Worm (Caenorhabditis elegans) whole organism, late embryonic: ENCODE results near the gene nhr-111.

Experiments used
- C08G9.2 ChIP-seq: sonication (generic microtip); optimal IDR thresholded peaks from 2 replicates; lab custom pipeline; 2016; ENCODE audit warnings: mild to moderate bottlenecking, missing genetic modification characterization, moderate library complexity, missing compliant biosample characterization
- K02D7.2 ChIP-seq: sonication (generic microtip); optimal IDR thresholded peaks from 2 replicates; lab custom pipeline; 2017; ENCODE audit warnings: mild to moderate bottlenecking, missing genetic modification characterization, missing compliant biosample characterization
- K09A11.1 ChIP-seq: sonication (generic microtip); optimal IDR thresholded peaks from 2 replicates; lab custom pipeline; 2017; ENCODE audit warnings: antibody characterized with exemption, mild to moderate bottlenecking, missing genetic modification characterization, missing compliant biosample characterization; ENCODE audit not compliant: insufficient read depth
- T23F11.4 ChIP-seq: fragments of 200-800 bp; sonication (Bioruptor generic); optimal IDR thresholded peaks from 2 replicates; lab custom pipeline; 2018; ENCODE audit warnings: mild to moderate bottlenecking, missing genetic modification characterization, missing compliant biosample characterization
- ama-1 ChIP-seq: fragments of 150-350 bp; optimal IDR thresholded peaks from 2 replicates; lab custom pipeline; 2014
- ceh-18 ChIP-seq: sonication (generic microtip); optimal IDR thresholded peaks from 2 replicates; lab custom pipeline; 2016; ENCODE audit warnings: missing genetic modification characterization, missing compliant biosample characterization
- ceh-19 ChIP-seq: fragments of 200-800 bp; sonication (Bioruptor generic); optimal IDR thresholded peaks from 2 replicates; lab custom pipeline; 2018; ENCODE audit warnings: mild to moderate bottlenecking, missing genetic modification characterization, missing compliant biosample characterization
- ceh-22 ChIP-seq: sonication (generic microtip); optimal IDR thresholded peaks from 2 replicates; lab custom pipeline; 2017; ENCODE audit warnings: missing biosample characterization, missing genetic modification characterization
- ceh-24 ChIP-seq: sonication (generic microtip); optimal IDR thresholded peaks from 2 replicates; lab custom pipeline; 2016; ENCODE audit warnings: mild to moderate bottlenecking, missing genetic modification characterization, missing compliant biosample characterization
- ceh-31 ChIP-seq: sonication (generic microtip); optimal IDR thresholded peaks from 2 replicates; lab custom pipeline; 2016; ENCODE audit warnings: missing genetic modification characterization, missing compliant biosample characterization
- ceh-34 ChIP-seq: sonication (generic microtip); optimal IDR thresholded peaks from 2 replicates; lab custom pipeline; 2016; ENCODE audit warnings: mild to moderate bottlenecking, missing genetic modification characterization, missing compliant biosample characterization
- ceh-45 ChIP-seq: fragments of 200-800 bp; sonication (Bioruptor generic); IDR thresholded peaks from 2 replicates; pipeline ENCODE4 v1.3.6; 2022; ENCODE audit warnings: missing genetic modification reagents, missing genetic modification characterization, missing compliant biosample characterization
- che-1 ChIP-seq: sonication (generic microtip); optimal IDR thresholded peaks from 2 replicates; lab custom pipeline; 2016; ENCODE audit warnings: mild to moderate bottlenecking, missing genetic modification characterization, missing compliant biosample characterization
- elt-2 ChIP-seq: sonication (generic microtip); optimal IDR thresholded peaks from 2 replicates; lab custom pipeline; 2016; ENCODE audit warnings: missing genetic modification reagents, missing genetic modification characterization, missing compliant biosample characterization
- fkh-6 ChIP-seq: sonication (generic microtip); optimal IDR thresholded peaks from 2 replicates; lab custom pipeline; 2016; ENCODE audit warnings: missing genetic modification characterization, missing compliant biosample characterization
- gmeb-2 ChIP-seq: sonication (generic microtip); optimal IDR thresholded peaks from 2 replicates; lab custom pipeline; 2016; ENCODE audit warnings: missing genetic modification characterization, inconsistent platforms, missing compliant biosample characterization
- hlh-30 ChIP-seq: sonication (generic microtip); optimal IDR thresholded peaks from 2 replicates; lab custom pipeline; 2017; ENCODE audit warnings: antibody characterized with exemption, missing genetic modification characterization, missing compliant biosample characterization; ENCODE audit not compliant: insufficient read depth
- lin-11 ChIP-seq: fragments of 200-800 bp; sonication (Bioruptor generic); optimal IDR thresholded peaks from 2 replicates; lab custom pipeline; 2018; ENCODE audit warnings: mild to moderate bottlenecking, missing genetic modification characterization, missing compliant biosample characterization
- mec-3 ChIP-seq: sonication (generic microtip); optimal IDR thresholded peaks from 2 replicates; lab custom pipeline; 2016; ENCODE audit warnings: borderline replicate concordance, missing genetic modification characterization, missing compliant biosample characterization
- nfya-1 ChIP-seq: sonication (generic microtip); optimal IDR thresholded peaks from 2 replicates; lab custom pipeline; 2017; ENCODE audit warnings: missing genetic modification characterization, mild to moderate bottlenecking, missing compliant biosample characterization, antibody characterized with exemption, moderate library complexity
- nhr-11 ChIP-seq: fragments of 150-350 bp; optimal IDR thresholded peaks from 2 replicates; lab custom pipeline; 2014; ENCODE audit warnings: missing biosample characterization, missing genetic modification characterization
- nhr-232 ChIP-seq: sonication (generic microtip); optimal IDR thresholded peaks from 2 replicates; lab custom pipeline; 2016; ENCODE audit warnings: missing genetic modification characterization, missing compliant biosample characterization
- odd-2 ChIP-seq: sonication (generic microtip); optimal IDR thresholded peaks from 2 replicates; lab custom pipeline; 2017; ENCODE audit warnings: antibody characterized with exemption, mild to moderate bottlenecking, missing genetic modification characterization, missing compliant biosample characterization
- pag-3 ChIP-seq: sonication (generic microtip); optimal IDR thresholded peaks from 2 replicates; lab custom pipeline; 2016; ENCODE audit warnings: missing compliant biosample characterization, missing genetic modification characterization, borderline replicate concordance
- pha-2 ChIP-seq: sonication (generic microtip); optimal IDR thresholded peaks from 2 replicates; lab custom pipeline; 2017; ENCODE audit warnings: mild to moderate bottlenecking, missing genetic modification characterization, missing compliant biosample characterization
- pha-4 ChIP-seq: fragments of 150-350 bp; optimal IDR thresholded peaks from 2 replicates; lab custom pipeline; 2018; ENCODE audit warnings: missing biosample characterization, missing genetic modification reagents, missing genetic modification characterization
- pros-1 ChIP-seq: fragments of 150-350 bp; optimal IDR thresholded peaks from 2 replicates; lab custom pipeline; 2014; ENCODE audit warnings: missing biosample characterization, missing genetic modification reagents, missing genetic modification characterization
- rnt-1 ChIP-seq: sonication (generic microtip); optimal IDR thresholded peaks from 2 replicates; lab custom pipeline; 2016; ENCODE audit warnings: missing genetic modification characterization, missing compliant biosample characterization
- sdc-2 ChIP-seq: sonication (generic microtip); optimal IDR thresholded peaks from 2 replicates; lab custom pipeline; 2016; ENCODE audit warnings: missing genotype, missing genetic modification characterization, missing compliant biosample characterization
- tbx-7 ChIP-seq: sonication (generic microtip); optimal IDR thresholded peaks from 2 replicates; lab custom pipeline; 2016; ENCODE audit warnings: missing genotype, missing genetic modification characterization, missing compliant biosample characterization
- unc-3 ChIP-seq, 2 experiments: fragments of 200-800 bp in 1 of 2; sonication (Bioruptor generic) in 1 of 2; sonication (generic microtip) in 1 of 2; conservative IDR thresholded peaks in 1 of 2; optimal IDR thresholded peaks in 1 of 2; 2 replicates each; pipeline versions ENCODE4 v1.3.6 to Lab custom; 2016 to 2022; ENCODE audit warnings: missing compliant biosample characterization in 2 of 2, missing genetic modification characterization in 2 of 2, missing genetic modification reagents in 1 of 2
- unc-55 ChIP-seq: sonication (generic microtip); optimal IDR thresholded peaks from 2 replicates; lab custom pipeline; 2017; ENCODE audit warnings: missing biosample characterization, missing genetic modification reagents, missing genetic modification characterization
- unc-86 ChIP-seq: sonication (generic microtip); optimal IDR thresholded peaks from 2 replicates; lab custom pipeline; 2016; ENCODE audit warnings: missing genetic modification characterization, missing compliant biosample characterization

The nhr-111 gene

DNA sequence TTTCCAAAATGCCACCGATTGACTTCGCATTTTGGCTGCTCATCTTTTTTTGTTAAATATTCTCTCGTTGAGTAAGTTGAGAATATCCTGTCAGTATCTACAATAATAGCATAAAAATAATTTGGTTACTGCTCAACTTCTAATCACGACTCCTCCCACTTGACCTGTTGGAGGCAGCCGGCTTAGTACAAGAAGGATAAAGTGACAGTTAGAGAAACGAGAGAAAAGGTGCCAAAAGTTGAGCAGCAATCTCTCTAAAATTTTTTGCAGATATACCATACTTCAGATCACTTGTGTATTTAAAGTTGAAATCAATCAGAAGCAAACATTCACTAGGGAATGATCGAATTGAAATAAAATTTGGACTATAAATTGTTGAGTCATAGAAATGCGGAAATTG, at the start of gene nhr-111:
Gene nhr-111, minus strand, starts transcription at position 101 of the 400 bp plus-strand sequence.
- TF ChIP-seq elt-2 (tag; lab: Kevin White, UChicago): no peak
- TF ChIP-seq nhr-11 (tag; lab: Kevin White, UChicago): no peak
- no peak for TF ChIP-seq ceh-19 (GFP tag; lab: Kevin White, UChicago)
- TF ChIP-seq pros-1 (tag; lab: Kevin White, UChicago): no peak
- TF ChIP-seq ceh-31 (tag; lab: Kevin White, UChicago): no peak
- TF ChIP-seq odd-2: no peak
- no peak for TF ChIP-seq nhr-232 (tag; lab: Kevin White, UChicago)
- TF ChIP-seq unc-55: no peak
- no peak for TF ChIP-seq unc-86 (tag; lab: Kevin White, UChicago)
- no peak for TF ChIP-seq che-1

DNA sequence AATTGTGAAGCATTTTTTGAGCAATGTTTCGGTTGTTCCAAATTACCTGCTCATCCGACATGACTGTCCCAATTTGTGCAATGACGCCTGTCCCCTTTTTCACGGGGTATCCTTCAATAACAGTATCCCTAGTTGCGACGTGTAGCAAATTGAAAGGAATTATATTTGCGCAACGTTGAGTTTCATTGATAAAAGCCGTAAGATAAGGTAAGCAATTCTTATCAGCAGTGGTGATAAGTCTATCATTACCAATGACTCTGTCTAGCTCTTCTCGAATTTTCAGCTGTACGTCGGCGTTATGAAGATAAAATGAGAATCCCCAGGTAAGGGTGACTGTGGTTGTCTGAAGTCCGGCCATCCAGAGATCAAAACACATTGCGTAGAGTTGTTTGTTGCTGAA, 49.5 kb upstream of the nhr-111 start:
- TF ChIP-seq elt-2 (tag; lab: Kevin White, UChicago): peak; percentile 93
- no peak for TF ChIP-seq tbx-7 (tag; lab: Kevin White, UChicago)

DNA sequence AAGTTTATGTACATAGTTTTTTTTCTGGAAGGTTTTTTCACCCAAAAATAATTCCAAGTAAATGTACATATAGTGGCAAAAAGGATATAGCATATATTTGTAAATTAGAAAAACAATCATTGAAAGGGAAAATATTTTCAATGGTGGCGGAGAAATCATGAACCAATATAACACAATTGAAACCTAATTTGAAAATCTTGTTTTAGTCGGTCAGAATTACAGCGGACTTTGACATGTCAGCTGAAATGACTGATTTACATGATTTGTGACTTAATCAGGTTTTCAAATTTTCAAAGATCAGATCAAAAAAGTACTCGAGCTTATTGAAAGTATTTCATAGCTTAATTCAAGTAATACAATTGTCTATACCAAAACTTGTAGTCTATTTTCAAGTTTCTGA, 47.1 kb upstream of the nhr-111 start, which contains the start of gene K05D4.9:
Gene K05D4.9, minus strand, starts transcription at position 101 of the 400 bp plus-strand sequence.
- TF ChIP-seq K09A11.1 (tag; lab: Kevin White, UChicago) (no peak), fkh-6 (no peak), mec-3 (tag; lab: Kevin White, UChicago) (no peak), pag-3 (tag; lab: Kevin White, UChicago) (no peak), K02D7.2 (tag; lab: Kevin White, UChicago) (no peak), lin-11 (tag; lab: Kevin White, UChicago) (no peak), pha-2 (tag; lab: Kevin White, UChicago) (no peak), rnt-1 (no peak), gmeb-2 (tag; lab: Kevin White, UChicago) (no peak), unc-86 (tag; lab: Kevin White, UChicago) (no peak), unc-3 (GFP tag; conservative IDR thresholded peaks at IDR 0.05; lab: Robert Waterston, UW) (no peak), unc-3 (tag; optimal IDR thresholded peaks at IDR 0.05; lab: Kevin White, UChicago) (no peak), ceh-34 (tag; lab: Kevin White, UChicago) (no peak)

DNA sequence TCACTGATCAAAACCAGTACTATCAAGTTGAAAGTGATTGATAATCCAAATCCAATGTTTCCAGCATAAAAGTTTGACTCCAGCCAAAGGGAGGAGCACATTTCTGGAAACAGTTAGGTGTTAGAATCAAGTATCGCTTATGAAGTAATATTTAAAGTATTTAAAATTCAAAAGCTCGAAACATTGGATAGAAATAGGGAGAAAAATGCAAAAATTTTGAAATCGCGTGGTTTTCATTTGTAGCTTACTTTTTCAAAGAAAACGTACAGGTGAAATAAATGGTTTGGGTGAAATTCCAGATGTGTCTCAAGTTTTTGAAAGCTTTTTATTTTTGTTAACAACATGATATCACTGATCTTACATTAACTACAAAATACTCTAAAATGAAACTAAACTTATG, 44.4 kb upstream of the nhr-111 start, which contains the start of gene str-111:
Gene str-111, minus strand, starts transcription at position 101 of the 400 bp plus-strand sequence.
- TF ChIP-seq ceh-24 (tag; lab: Kevin White, UChicago) (no peak), ceh-19 (GFP tag; lab: Kevin White, UChicago) (no peak), K02D7.2 (tag; lab: Kevin White, UChicago) (no peak), sdc-2 (tag; lab: Kevin White, UChicago) (no peak), ceh-18 (no peak)

- TF ChIP-seq sdc-2 (tag; lab: Kevin White, UChicago) (no peak), C08G9.2 (tag; lab: Kevin White, UChicago) (no peak), pag-3 (tag; lab: Kevin White, UChicago) (no peak), ceh-18 (no peak), pros-1 (tag; lab: Kevin White, UChicago) (no peak), ceh-45 (no peak), T23F11.4 (GFP tag; lab: Kevin White, UChicago) (no peak), unc-86 (tag; lab: Kevin White, UChicago) (no peak)
- TF ChIP-seq, all 69 proteins: peak for 0
Observed at ce11 chrV:16165936-16166335, 41.3 kb upstream of the nhr-111 start, which contains the start of gene str-108. Gene str-108 (plus strand): TSS chrV:16166236.

ce11 chrV:16163719-16164118, 39.1 kb upstream of the nhr-111 start, which contains the start of gene F10A3.12:
Gene F10A3.12 (plus strand): TSS chrV:16164019.
- TF ChIP-seq pros-1 (tag; lab: Kevin White, UChicago): no peak
- TF ChIP-seq K02D7.2 (tag; lab: Kevin White, UChicago): no peak
- TF ChIP-seq ceh-22: no peak
- TF ChIP-seq nfya-1 (tag; lab: Kevin White, UChicago): no peak
- no peak for TF ChIP-seq mec-3 (tag; lab: Kevin White, UChicago)
- TF ChIP-seq pha-4 (tag; lab: Kevin White, UChicago): no peak
- TF ChIP-seq hlh-30 (tag; lab: Kevin White, UChicago): no peak
- TF ChIP-seq ama-1 (lab: Kevin White, UChicago): no peak
